Worm (Caenorhabditis elegans): Measurements from ENCODE around the gene srd-20.

- TF ChIP-seq fkh-10 (GFP tag; optimal IDR thresholded peaks at IDR 0.05) (no peak), eyg-1 (tag; optimal IDR thresholded peaks at IDR 0.05) (no peak), pqm-1 (tag; optimal IDR thresholded peaks at IDR 0.05) (no peak), unc-55 (GFP tag; optimal IDR thresholded peaks at IDR 0.05) (no peak), tbx-2 (tag; optimal IDR thresholded peaks at IDR 0.05) (no peak), unc-86 (tag; optimal IDR thresholded peaks at IDR 0.05) (no peak), nfya-1 (tag; optimal IDR thresholded peaks at IDR 0.05) (no peak), ceh-9 (tag; optimal IDR thresholded peaks at IDR 0.05) (no peak), pha-4 (tag; optimal IDR thresholded peaks at IDR 0.05) (no peak), T23F11.4 (GFP tag; optimal IDR thresholded peaks at IDR 0.05) (no peak), ahr-1 (tag; optimal IDR thresholded peaks at IDR 0.05) (no peak), sdc-2 (tag; optimal IDR thresholded peaks at IDR 0.05) (no peak), ceh-22 (tag; optimal IDR thresholded peaks at IDR 0.05) (no peak), pros-1 (tag; optimal IDR thresholded peaks at IDR 0.05) (no peak)
Observed at ce11 chrV:6034714-6035113, 20.7 kb upstream of the srd-20 start, which contains the start of gene dhs-17.

Measured in whole organism, late embryonic.